Fruit fly (Drosophila melanogaster) whole organism, embryonic: ENCODE measurements around the gene CG7272.

Source experiments
- CG11504 ChIP-seq: fragments of 200-800 bp; sonication (Bioruptor generic); optimal IDR thresholded peaks from 3 replicates; lab custom pipeline; 2019; ENCODE audit warnings: missing biosample characterization, mild to moderate bottlenecking, missing genetic modification characterization, moderate library complexity
- CG12942 ChIP-seq: fragments of 200-800 bp; sonication (Bioruptor generic); optimal IDR thresholded peaks from 3 replicates; lab custom pipeline; 2016; ENCODE audit warnings: missing biosample characterization, missing genetic modification characterization
- CG13123 ChIP-seq: fragments of 200-800 bp; sonication (Bioruptor generic); optimal IDR thresholded peaks from 2 replicates; lab custom pipeline; 2016; ENCODE audit warnings: missing biosample characterization, missing genetic modification characterization
- CG13287 ChIP-seq: fragments of 200-800 bp; sonication (Bioruptor generic); IDR thresholded peaks from 2 replicates; pipeline ENCODE4 v1.3.6; 2022; ENCODE audit warnings: missing biosample characterization, missing genetic modification characterization; ENCODE audit not compliant: partially characterized antibody
- CG14050 ChIP-seq: fragments of 200-800 bp; sonication (Bioruptor generic); IDR thresholded peaks from 3 replicates; pipeline ENCODE4 v1.3.6; 2022; ENCODE audit warnings: missing biosample characterization, missing genetic modification characterization
- CG14667 ChIP-seq: fragments of 200-800 bp; sonication (Bioruptor generic); IDR thresholded peaks from 2 replicates; pipeline ENCODE4 v1.3.6; 2022; ENCODE audit warnings: missing biosample characterization, missing genetic modification characterization
- CG15514 ChIP-seq: fragments of 200-800 bp; sonication (Bioruptor generic); optimal IDR thresholded peaks from 3 replicates; lab custom pipeline; 2017; ENCODE audit warnings: missing biosample characterization, missing genetic modification characterization, mild to moderate bottlenecking, moderate library complexity, missing genetic modification reagents
- CG15601 ChIP-seq: fragments of 200-800 bp; sonication (Bioruptor generic); optimal IDR thresholded peaks from 3 replicates; lab custom pipeline; 2019; ENCODE audit warnings: missing biosample characterization, mild to moderate bottlenecking, missing genetic modification characterization, moderate library complexity
- CG1603 ChIP-seq: fragments of 200-800 bp; sonication (Bioruptor generic); optimal IDR thresholded peaks from 2 replicates; lab custom pipeline; 2019; ENCODE audit warnings: missing biosample characterization, mild to moderate bottlenecking, missing genetic modification characterization, moderate library complexity
- CG1832 ChIP-seq: fragments of 200-800 bp; sonication (Bioruptor generic); optimal IDR thresholded peaks from 2 replicates; lab custom pipeline; 2017; ENCODE audit warnings: missing biosample characterization, mild to moderate bottlenecking, missing genetic modification characterization, inconsistent platforms
- CG18764 ChIP-seq: fragments of 200-800 bp; sonication (Bioruptor generic); optimal IDR thresholded peaks from 3 replicates; lab custom pipeline; 2016; ENCODE audit warnings: missing biosample characterization, missing genetic modification characterization
- CG2202 ChIP-seq: fragments of 200-800 bp; sonication (Bioruptor generic); optimal IDR thresholded peaks from 2 replicates; lab custom pipeline; 2018; ENCODE audit warnings: missing biosample characterization, mild to moderate bottlenecking, missing genetic modification characterization
- CG4328 ChIP-seq: fragments of 200-800 bp; sonication (Bioruptor generic); optimal IDR thresholded peaks from 3 replicates; lab custom pipeline; 2017; ENCODE audit warnings: missing biosample characterization, missing genetic modification reagents, missing genetic modification characterization
- CG4707 ChIP-seq: fragments of 200-800 bp; sonication (Bioruptor generic); optimal IDR thresholded peaks from 2 replicates; lab custom pipeline; 2018; ENCODE audit warnings: missing biosample characterization, mild to moderate bottlenecking, missing genetic modification characterization, moderate library complexity
- CG5245 ChIP-seq: fragments of 200-800 bp; sonication (Bioruptor generic); optimal IDR thresholded peaks from 3 replicates; lab custom pipeline; 2016; ENCODE audit warnings: missing biosample characterization, missing genetic modification characterization
- CG7839 ChIP-seq: fragments of 200-800 bp; sonication (Bioruptor generic); optimal IDR thresholded peaks from 3 replicates; lab custom pipeline; 2018; ENCODE audit warnings: missing biosample characterization, mild to moderate bottlenecking, missing genetic modification characterization, moderate library complexity
- CG9727 ChIP-seq: fragments of 200-800 bp; sonication (Bioruptor generic); optimal IDR thresholded peaks from 3 replicates; lab custom pipeline; 2017; ENCODE audit warnings: missing biosample characterization, mild to moderate bottlenecking, missing genetic modification characterization
- D19A ChIP-seq: fragments of 200-800 bp; optimal IDR thresholded peaks from 3 replicates; lab custom pipeline; 2019; ENCODE audit warnings: missing biosample characterization, mild to moderate bottlenecking, missing genetic modification characterization, moderate library complexity
- Dp ChIP-seq: fragments of 200-800 bp; sonication (Bioruptor generic); optimal IDR thresholded peaks from 2 replicates; lab custom pipeline; 2018; ENCODE audit warnings: missing biosample characterization, mild to moderate bottlenecking, missing genetic modification characterization, moderate library complexity
- ERR ChIP-seq: fragments of 200-800 bp; sonication (Bioruptor generic); optimal IDR thresholded peaks from 2 replicates; lab custom pipeline; 2016; ENCODE audit warnings: missing biosample characterization, missing genetic modification characterization
- HLH3B ChIP-seq: fragments of 200-800 bp; sonication (Bioruptor generic); IDR thresholded peaks from 2 replicates; pipeline ENCODE4 v1.3.6; 2022; ENCODE audit warnings: missing biosample characterization, missing genetic modification characterization
- HLHmδ ChIP-seq: fragments of 200-800 bp; sonication (Bioruptor generic); optimal IDR thresholded peaks from 2 replicates; lab custom pipeline; 2018; ENCODE audit warnings: missing biosample characterization, mild to moderate bottlenecking, missing genetic modification characterization, moderate library complexity
- Hey ChIP-seq: fragments of 200-800 bp; sonication (Bioruptor generic); optimal IDR thresholded peaks from 3 replicates; lab custom pipeline; 2018; ENCODE audit warnings: missing biosample characterization, mild to moderate bottlenecking, missing genetic modification characterization
- Hmx ChIP-seq: fragments of 200-800 bp; sonication (Bioruptor generic); optimal IDR thresholded peaks from 2 replicates; lab custom pipeline; 2016; ENCODE audit warnings: missing biosample characterization, missing genetic modification characterization
- Hr78 ChIP-seq, 2 experiments: fragments of 200-800 bp in 1 of 2; fragments of >200 bp in 1 of 2; sonication (Bioruptor generic) in 1 of 2; optimal IDR thresholded peaks; 2 replicates each; lab custom pipeline; 2017 to 2019; ENCODE audit warnings: missing biosample characterization in 2 of 2, missing genetic modification characterization in 2 of 2, mild to moderate bottlenecking in 1 of 2, moderate library complexity in 1 of 2
- Med ChIP-seq: fragments of 200-800 bp; sonication (Bioruptor generic); peaks from one replicate; lab custom pipeline; 2016; ENCODE audit warnings: missing biosample characterization, missing genetic modification characterization, mild to moderate bottlenecking, inconsistent platforms, moderate library complexity
- Mrtf ChIP-seq: fragments of 200-800 bp; sonication (Bioruptor generic); IDR thresholded peaks from 3 replicates; pipeline ENCODE4 v1.3.6; 2022; ENCODE audit warnings: missing biosample characterization, missing genetic modification characterization
- NFAT ChIP-seq: fragments of 200-800 bp; sonication (Bioruptor generic); IDR thresholded peaks from 2 replicates; pipeline ENCODE4 v1.3.6; 2022; ENCODE audit warnings: missing biosample characterization, missing genetic modification characterization
- Nf-YA ChIP-seq: fragments of 200-800 bp; sonication (Bioruptor generic); IDR thresholded peaks from 2 replicates; pipeline ENCODE4 v1.3.6; 2022; ENCODE audit warnings: missing biosample characterization, missing genetic modification characterization
- Pdp1 ChIP-seq, 2 experiments: fragments of 200-800 bp; sonication (Bioruptor generic); optimal IDR thresholded peaks; 3 replicates each; lab custom pipeline; 2016; ENCODE audit warnings: missing biosample characterization in 2 of 2, missing genetic modification characterization in 2 of 2, mild to moderate bottlenecking in 1 of 2, moderate library complexity in 1 of 2
- Sry-δ ChIP-seq: fragments of 200-800 bp; sonication (Bioruptor generic); optimal IDR thresholded peaks from 2 replicates; lab custom pipeline; 2016; ENCODE audit warnings: missing biosample characterization, missing genetic modification characterization
- YL-1 ChIP-seq: fragments of 200-800 bp; sonication (Bioruptor generic); optimal IDR thresholded peaks from 3 replicates; lab custom pipeline; 2017; ENCODE audit warnings: missing biosample characterization, mild to moderate bottlenecking, missing genetic modification characterization
- aop ChIP-seq: fragments of 200-800 bp; sonication (Bioruptor generic); IDR thresholded peaks from 2 replicates; pipeline ENCODE4 v1.3.6; 2022; ENCODE audit warnings: missing biosample characterization, missing genetic modification characterization
- ase ChIP-seq: fragments of 200-800 bp; sonication (Bioruptor generic); IDR thresholded peaks from 3 replicates; pipeline ENCODE4 v1.3.6; 2022; ENCODE audit warnings: missing biosample characterization, missing genetic modification characterization
- cad ChIP-seq: fragments of >200 bp; optimal IDR thresholded peaks from 2 replicates; lab custom pipeline; 2017; ENCODE audit warnings: missing biosample characterization, missing genetic modification characterization
- chinmo ChIP-seq: fragments of 200-800 bp; sonication (Bioruptor generic); IDR thresholded peaks from 4 replicates; pipeline ENCODE4 v1.3.6; 2022; ENCODE audit warnings: missing biosample characterization, missing genetic modification characterization; ENCODE audit not compliant: partially characterized antibody
- ci ChIP-seq: fragments of 200-800 bp; sonication (Bioruptor generic); IDR thresholded peaks from 3 replicates; pipeline ENCODE4 v1.3.6; 2022; ENCODE audit warnings: missing biosample characterization, missing genetic modification characterization
- dmrt11E ChIP-seq: fragments of 200-800 bp; sonication (Bioruptor generic); optimal IDR thresholded peaks from 3 replicates; lab custom pipeline; 2018; ENCODE audit warnings: missing biosample characterization, mild to moderate bottlenecking, missing genetic modification characterization, moderate library complexity
- grn ChIP-seq: fragments of 200-800 bp; sonication (Bioruptor generic); optimal IDR thresholded peaks from 3 replicates; lab custom pipeline; 2017; ENCODE audit warnings: missing biosample characterization, missing genetic modification characterization
- gsb ChIP-seq: fragments of 200-800 bp; sonication (Bioruptor generic); IDR thresholded peaks from 2 replicates; pipeline ENCODE4 v1.3.6; 2022; ENCODE audit warnings: missing biosample characterization, missing genetic modification characterization
- hbn ChIP-seq: fragments of 200-800 bp; sonication (Bioruptor generic); IDR thresholded peaks from 2 replicates; pipeline ENCODE4 v1.3.6; 2022; ENCODE audit warnings: missing biosample characterization, missing genetic modification characterization; ENCODE audit not compliant: partially characterized antibody
- her ChIP-seq: fragments of 200-800 bp; sonication (Bioruptor generic); optimal IDR thresholded peaks from 2 replicates; lab custom pipeline; 2016; ENCODE audit warnings: missing biosample characterization, missing genetic modification characterization
- inv ChIP-seq: fragments of 200-800 bp; sonication (Bioruptor generic); IDR thresholded peaks from 2 replicates; pipeline ENCODE4 v1.3.6; 2022; ENCODE audit warnings: missing biosample characterization, missing genetic modification characterization; ENCODE audit not compliant: partially characterized antibody
- lab ChIP-seq: fragments of 200-800 bp; sonication (Bioruptor generic); optimal IDR thresholded peaks from 3 replicates; lab custom pipeline; 2017; ENCODE audit warnings: missing biosample characterization, missing genetic modification characterization, mild to moderate bottlenecking, moderate library complexity, missing genetic modification reagents
- mld ChIP-seq: fragments of 200-800 bp; sonication (Bioruptor generic); IDR thresholded peaks from 3 replicates; pipeline ENCODE4 v1.3.6; 2022; ENCODE audit warnings: missing biosample characterization, missing genetic modification characterization; ENCODE audit not compliant: partially characterized antibody
- rib ChIP-seq: fragments of 200-800 bp; sonication (Bioruptor generic); IDR thresholded peaks from 2 replicates; pipeline ENCODE4 v1.3.6; 2022; ENCODE audit warnings: missing biosample characterization, missing genetic modification characterization
- sens ChIP-seq: fragments of 200-800 bp; sonication (Bioruptor generic); peaks from one replicate; lab custom pipeline; 2016; ENCODE audit warnings: missing biosample characterization, missing genetic modification characterization
- tap ChIP-seq: fragments of 200-800 bp; optimal IDR thresholded peaks from 3 replicates; lab custom pipeline; 2019; ENCODE audit warnings: missing biosample characterization, mild to moderate bottlenecking, missing genetic modification characterization, moderate library complexity
- tna ChIP-seq: fragments of 200-800 bp; sonication (Bioruptor generic); IDR thresholded peaks from 2 replicates; pipeline ENCODE4 v1.3.6; 2022; ENCODE audit warnings: missing biosample characterization, missing genetic modification characterization; ENCODE audit not compliant: partially characterized antibody
- twi ChIP-seq: fragments of 200-800 bp; optimal IDR thresholded peaks from 2 replicates; lab custom pipeline; 2019; ENCODE audit warnings: missing biosample characterization, mild to moderate bottlenecking, missing genetic modification characterization, moderate library complexity
- usp ChIP-seq: fragments of >200 bp; optimal IDR thresholded peaks from 2 replicates; lab custom pipeline; 2017; ENCODE audit warnings: missing biosample characterization, missing genetic modification characterization
- zen ChIP-seq: fragments of 200-800 bp; sonication (Bioruptor generic); optimal IDR thresholded peaks from 3 replicates; lab custom pipeline; 2018; ENCODE audit warnings: missing biosample characterization, mild to moderate bottlenecking, missing genetic modification characterization, moderate library complexity

Gene CG7272

dm6 chr3L:15508750-15509149 is 8.0 kb downstream of the CG7272 start, which contains the start of gene Z600 (continued):
- TF ChIP-seq HLH3B (GFP tag; lab: Robert Waterston, UW) (no peak), Hr78 (GFP tag; optimal IDR thresholded peaks at IDR 0.05; lab: Kevin White, UChicago) (no peak), tap (tag; lab: Kevin White, UChicago) (no peak), Hey (tag; lab: Kevin White, UChicago) (no peak), D19A (tag; lab: Kevin White, UChicago) (no peak), Mrtf (no peak), aop (GFP tag; lab: Robert Waterston, UW) (no peak), CG18764 (GFP tag; lab: Kevin White, UChicago) (no peak), CG14050 (GFP tag; lab: Robert Waterston, UW) (no peak), CG4328 (no peak), cad (GFP tag; lab: Kevin White, UChicago) (peak; percentile 95), dmrt11E (tag; lab: Kevin White, UChicago) (no peak), CG12942 (no peak), Nf-YA (GFP tag; lab: Robert Waterston, UW) (no peak), ERR (GFP tag; lab: Kevin White, UChicago) (no peak), inv (GFP tag; lab: Robert Waterston, UW) (peak; percentile 21; the same call in 1 of the 2 replicates), her (GFP tag; lab: Kevin White, UChicago) (no peak), rib (GFP tag; lab: Robert Waterston, UW) (no peak), hbn (GFP tag; lab: Robert Waterston, UW) (no peak), CG15514 (GFP tag; lab: Kevin White, UChicago) (no peak), mld (0 out of 3 replicates have a peak, but pooled peaks have one; percentile 16), chinmo (GFP tag; lab: Robert Waterston, UW) (no peak), CG4707 (GFP tag; lab: Kevin White, UChicago) (no peak), Hmx (GFP tag; lab: Kevin White, UChicago) (no peak), zen (peak; percentile 100), CG5245 (GFP tag; lab: Kevin White, UChicago) (no peak), Dp (GFP tag; lab: Kevin White, UChicago) (no peak), ase (GFP tag; lab: Robert Waterston, UW) (no peak), twi (tag; lab: Kevin White, UChicago) (no peak), CG1832 (GFP tag; lab: Kevin White, UChicago) (no peak), CG13123 (GFP tag; lab: Kevin White, UChicago) (no peak), CG11504 (no peak), CG9727 (GFP tag; lab: Kevin White, UChicago) (no peak), Pdp1 (GFP tag; optimal IDR thresholded peaks at IDR 0.05; lab: Kevin White, UChicago) (no peak), usp (GFP tag; lab: Kevin White, UChicago) (no peak), CG14667 (GFP tag; lab: Robert Waterston, UW) (no peak), tna (GFP tag; lab: Robert Waterston, UW) (0 out of 2 replicates have a peak, but pooled peaks have one; percentile 14), lab (GFP tag; lab: Kevin White, UChicago) (no peak), ci (GFP tag; lab: Robert Waterston, UW) (no peak), CG7839 (tag; lab: Kevin White, UChicago) (no peak)

DNA sequence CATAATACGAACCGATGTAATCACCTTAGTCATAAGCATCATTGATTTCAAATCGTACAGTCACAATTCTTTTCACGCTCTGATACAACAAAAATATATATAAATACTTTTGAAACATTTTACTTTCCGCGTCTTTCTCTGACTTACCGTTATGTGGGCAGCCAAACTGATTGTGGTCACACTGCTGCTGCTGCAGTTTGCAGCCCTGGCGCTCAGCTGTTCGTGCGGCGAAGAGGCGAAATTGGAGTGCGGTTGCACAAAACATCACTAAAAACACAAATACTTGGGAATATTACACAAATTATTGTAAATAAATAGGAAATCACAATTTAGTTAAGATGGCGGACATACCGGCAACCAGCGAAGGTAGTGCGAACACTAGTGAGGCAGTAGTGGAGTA is 8.7 kb downstream of the CG7272 start, which contains the start of the genes gdl and gdl-ORF39:
Gene gdl (plus strand): TSS at position 48 of the 400 bp plus-strand sequence.
Gene gdl-ORF39 (plus strand): TSS at position 48 of the 400 bp plus-strand sequence.
- TF ChIP-seq NFAT (GFP tag; lab: Robert Waterston, UW) (no peak), gsb (GFP tag; lab: Robert Waterston, UW) (no peak), CG2202 (tag; lab: Kevin White, UChicago) (no peak), YL-1 (GFP tag; lab: Kevin White, UChicago) (peak; percentile 11), CG13287 (peak; percentile 62), Med (GFP tag; lab: Kevin White, UChicago) (peak; percentile 61), CG15601 (peak; percentile 6), HLHmδ (GFP tag; lab: Kevin White, UChicago) (peak; percentile 21), grn (GFP tag; lab: Kevin White, UChicago) (no peak), sens (GFP tag; lab: Kevin White, UChicago) (peak; percentile 58), Sry-δ (GFP tag; lab: Kevin White, UChicago) (peak; percentile 22), CG1603 (peak; percentile 51)
